Fruit fly (Drosophila melanogaster) whole organism, wandering third instar larva: ENCODE measurements around the gene mtm.

ENCODE experiments used
- Abd-B ChIP-seq: fragments of >200 bp; optimal IDR thresholded peaks from 2 replicates; lab custom pipeline; 2017; ENCODE audit warnings: missing biosample characterization, missing genetic modification characterization
- CG32264 ChIP-seq: fragments of 200-800 bp; sonication (Bioruptor generic); optimal IDR thresholded peaks from 2 replicates; lab custom pipeline; 2016; ENCODE audit warnings: missing biosample characterization, missing genetic modification characterization
- CG9705 ChIP-seq: fragments of 200-800 bp; sonication (Bioruptor generic); optimal IDR thresholded peaks from 2 replicates; lab custom pipeline; 2018; ENCODE audit warnings: missing biosample characterization, mild to moderate bottlenecking, missing genetic modification characterization
- CrebA ChIP-seq: fragments of 200-800 bp; sonication (Bioruptor generic); optimal IDR thresholded peaks from 2 replicates; lab custom pipeline; 2016; ENCODE audit warnings: missing biosample characterization, mild to moderate bottlenecking, missing genetic modification characterization, borderline replicate concordance
- Dfd ChIP-seq: fragments of >200 bp; optimal IDR thresholded peaks from 2 replicates; lab custom pipeline; 2017; ENCODE audit warnings: missing biosample characterization, missing genetic modification characterization
- Dif ChIP-seq: fragments of 200-275, 200-300 bp; sonication (Bioruptor generic); optimal IDR thresholded peaks from 2 replicates; lab custom pipeline; 2018; ENCODE audit warnings: missing biosample characterization, missing genetic modification characterization; ENCODE audit not compliant: partially characterized antibody
- GATAd ChIP-seq: sonication (Bioruptor generic); optimal IDR thresholded peaks from 2 replicates; lab custom pipeline; 2016; ENCODE audit warnings: missing biosample characterization, missing genetic modification characterization
- HLH106 ChIP-seq: fragments of 200-800 bp; optimal IDR thresholded peaks from 3 replicates; lab custom pipeline; 2019; ENCODE audit warnings: missing biosample characterization, mild to moderate bottlenecking, missing genetic modification characterization, moderate library complexity
- Hnf4 ChIP-seq: fragments of 200-800 bp; sonication (Bioruptor generic); optimal IDR thresholded peaks from 2 replicates; lab custom pipeline; 2016; ENCODE audit warnings: missing biosample characterization, mild to moderate bottlenecking, missing genetic modification characterization
- Hr78 ChIP-seq: fragments of >200 bp; optimal IDR thresholded peaks from 2 replicates; lab custom pipeline; 2017; ENCODE audit warnings: missing biosample characterization, missing genetic modification characterization
- Hr83 ChIP-seq: fragments of 200-300 bp; sonication (Bioruptor generic); optimal IDR thresholded peaks from 2 replicates; lab custom pipeline; 2016; ENCODE audit warnings: missing biosample characterization, mild to moderate bottlenecking, missing genetic modification characterization, moderate library complexity; ENCODE audit not compliant: poor library complexity, severe bottlenecking
- Jra ChIP-seq: sonication (Bioruptor generic); optimal IDR thresholded peaks from 2 replicates; lab custom pipeline; 2016; ENCODE audit warnings: missing biosample characterization, missing genetic modification characterization
- Mio ChIP-seq: sonication (Bioruptor generic); optimal IDR thresholded peaks from 2 replicates; lab custom pipeline; 2016; ENCODE audit warnings: missing biosample characterization, missing genetic modification characterization
- Myc ChIP-seq: fragments of >200 bp; optimal IDR thresholded peaks from 2 replicates; lab custom pipeline; 2017
- N ChIP-seq: fragments of >200 bp; optimal IDR thresholded peaks from 2 replicates; lab custom pipeline; 2018; ENCODE audit warnings: missing biosample characterization, missing external identifiers, missing genetic modification characterization
- OdsH ChIP-seq: fragments of 200-800 bp; sonication (Bioruptor generic); optimal IDR thresholded peaks from 2 replicates; lab custom pipeline; 2016; ENCODE audit warnings: missing biosample characterization, mild to moderate bottlenecking, missing genetic modification characterization
- Rel ChIP-seq, 2 experiments: fragments of 200-800 bp; sonication (Bioruptor generic) in 1 of 2; optimal IDR thresholded peaks; 2 replicates in 1 of 2; 3 replicates in 1 of 2; lab custom pipeline; 2016 to 2019; ENCODE audit warnings: mild to moderate bottlenecking in 2 of 2, missing biosample characterization in 2 of 2, missing genetic modification characterization in 2 of 2, moderate library complexity in 1 of 2
- Sp1 ChIP-seq: fragments of 200-800 bp; sonication (Bioruptor generic); optimal IDR thresholded peaks from 3 replicates; lab custom pipeline; 2019; ENCODE audit warnings: missing biosample characterization, mild to moderate bottlenecking, missing genetic modification characterization, moderate library complexity
- Vsx2 ChIP-seq: fragments of 200-300, 225-300 bp; sonication (Bioruptor generic); optimal IDR thresholded peaks from 2 replicates; lab custom pipeline; 2018; ENCODE audit warnings: missing biosample characterization, missing genetic modification characterization; ENCODE audit not compliant: partially characterized antibody
- br ChIP-seq: fragments of 200-800 bp; sonication (Bioruptor generic); optimal IDR thresholded peaks from 2 replicates; lab custom pipeline; 2016; ENCODE audit warnings: missing biosample characterization, missing genetic modification characterization
- brk ChIP-seq: fragments of 200-800 bp; sonication (Bioruptor generic); optimal IDR thresholded peaks from 2 replicates; lab custom pipeline; 2016; ENCODE audit warnings: missing biosample characterization, mild to moderate bottlenecking, missing genetic modification characterization
- dl ChIP-seq, 2 experiments: fragments of 175-275, 200-275 bp in 1 of 2; fragments of 200-275 bp in 1 of 2; sonication (Bioruptor generic); optimal IDR thresholded peaks; lab custom pipeline; 2018; ENCODE audit warnings: mild to moderate bottlenecking in 2 of 2, missing biosample characterization in 2 of 2, missing genetic modification characterization in 2 of 2, moderate library complexity in 2 of 2; ENCODE audit not compliant: partially characterized antibody in 2 of 2, insufficient read depth in 1 of 2
- dmrt93B ChIP-seq: fragments of 200-800 bp; sonication (Bioruptor generic); optimal IDR thresholded peaks from 2 replicates; lab custom pipeline; 2018; ENCODE audit warnings: missing biosample characterization, mild to moderate bottlenecking, missing genetic modification characterization
- dsf ChIP-seq: sonication (Bioruptor generic); optimal IDR thresholded peaks from 2 replicates; lab custom pipeline; 2016; ENCODE audit warnings: missing biosample characterization, missing genetic modification characterization, borderline replicate concordance
- ey ChIP-seq: fragments of 200-800 bp; sonication (Bioruptor generic); optimal IDR thresholded peaks from 2 replicates; lab custom pipeline; 2016; ENCODE audit warnings: missing biosample characterization, missing genetic modification characterization
- foxo ChIP-seq, 2 experiments: fragments of 200-800 bp; sonication (Bioruptor generic); optimal IDR thresholded peaks; 2 replicates in 1 of 2; 3 replicates in 1 of 2; lab custom pipeline; 2016 to 2017; ENCODE audit warnings: missing biosample characterization in 2 of 2, missing genetic modification characterization in 2 of 2
- fru ChIP-seq: fragments of 200-800 bp; sonication (Bioruptor generic); optimal IDR thresholded peaks from 3 replicates; lab custom pipeline; 2016; ENCODE audit warnings: missing biosample characterization, mild to moderate bottlenecking, missing genetic modification characterization
- h ChIP-seq: fragments of 200-800 bp; sonication (Bioruptor generic); optimal IDR thresholded peaks from 3 replicates; lab custom pipeline; 2016; ENCODE audit warnings: missing biosample characterization, mild to moderate bottlenecking, missing genetic modification characterization
- jim ChIP-seq: fragments of 175-275, 200-325 bp; sonication (Bioruptor generic); optimal IDR thresholded peaks from 2 replicates; lab custom pipeline; 2016; ENCODE audit warnings: missing biosample characterization, mild to moderate bottlenecking, missing genetic modification characterization
- lola ChIP-seq: fragments of >200 bp; optimal IDR thresholded peaks from 2 replicates; lab custom pipeline; 2017; ENCODE audit warnings: missing biosample characterization, missing genetic modification characterization
- pan ChIP-seq: fragments of >200 bp; optimal IDR thresholded peaks from 2 replicates; lab custom pipeline; 2017
- psq ChIP-seq: fragments of 200-800 bp; sonication (Bioruptor generic); optimal IDR thresholded peaks from 3 replicates; lab custom pipeline; 2017; ENCODE audit warnings: missing biosample characterization, mild to moderate bottlenecking, missing genetic modification characterization, moderate library complexity
- rgr ChIP-seq: fragments of 200-800 bp; sonication (Bioruptor generic); optimal IDR thresholded peaks from 3 replicates; lab custom pipeline; 2016; ENCODE audit warnings: missing biosample characterization, mild to moderate bottlenecking, missing genetic modification characterization
- sage ChIP-seq: fragments of 200-800 bp; sonication (Bioruptor generic); optimal IDR thresholded peaks from 2 replicates; lab custom pipeline; 2016; ENCODE audit warnings: missing biosample characterization, mild to moderate bottlenecking, missing genetic modification characterization
- sv ChIP-seq: fragments of 200-800 bp; sonication (Bioruptor generic); optimal IDR thresholded peaks from 3 replicates; lab custom pipeline; 2016; ENCODE audit warnings: missing biosample characterization, missing genetic modification characterization
- tai ChIP-seq: sonication (Bioruptor generic); optimal IDR thresholded peaks from 2 replicates; lab custom pipeline; 2016; ENCODE audit warnings: missing biosample characterization, missing genetic modification characterization
- usp ChIP-seq: fragments of >200 bp; optimal IDR thresholded peaks from 2 replicates; lab custom pipeline; 2017; ENCODE audit warnings: missing biosample characterization, missing genetic modification characterization
- woc ChIP-seq: sonication (Bioruptor generic); optimal IDR thresholded peaks from 2 replicates; lab custom pipeline; 2016; ENCODE audit warnings: missing biosample characterization, mild to moderate bottlenecking, missing genetic modification characterization

Gene mtm

dm6 chr2L:6051212-6051621, 14.4 kb upstream of the mtm start (continued):
- TF ChIP-seq Rel (GFP tag; optimal IDR thresholded peaks at IDR 0.05; lab: Kevin White, UChicago) (peak; percentile 87), Rel (tag; optimal IDR thresholded peaks at IDR 0.05; lab: Kevin White, UChicago) (peak; percentile 88), sv (GFP tag; lab: Kevin White, UChicago) (peak; percentile 97), dmrt93B (GFP tag; lab: Kevin White, UChicago) (peak; percentile 75)

- TF ChIP-seq Jra: peak; percentile 29
- TF ChIP-seq Dif (GFP tag; lab: Kevin White, UChicago): no peak
- TF ChIP-seq Hr83 (GFP tag; lab: Kevin White, UChicago): peak; percentile 46
- TF ChIP-seq HLH106 (tag; lab: Kevin White, UChicago): peak; percentile 9
Observed at dm6 chr2L:6050575-6050974, 13.8 kb upstream of the mtm start, which contains the start of gene CG9135. CG9135 (plus strand) TSS chr2L:6050800.

- TF ChIP-seq foxo (GFP tag; optimal IDR thresholded peaks at IDR 0.05; lab: Kevin White, UChicago) (no peak), CG9705 (GFP tag; lab: Kevin White, UChicago) (no peak), br (GFP tag; lab: Kevin White, UChicago) (no peak), OdsH (GFP tag; lab: Kevin White, UChicago) (no peak)
Observed at dm6 chr2L:6048542-6048941, 11.7 kb upstream of the mtm start, which contains the start of the genes CG34179 and slmo. CG34179 (minus strand) TSS chr2L:6048706. slmo (minus strand) TSS chr2L:6048706.

- no peak for TF ChIP-seq Jra
- no peak for TF ChIP-seq pan (lab: Kevin White, UChicago)
- peak; percentile 69 for TF ChIP-seq h (GFP tag; lab: Kevin White, UChicago)
- TF ChIP-seq OdsH (GFP tag; lab: Kevin White, UChicago): peak; percentile 5
- peak; percentile 33 for TF ChIP-seq HLH106 (tag; lab: Kevin White, UChicago)
- no peak for TF ChIP-seq Rel (GFP tag; optimal IDR thresholded peaks at IDR 0.05; lab: Kevin White, UChicago)
- TF ChIP-seq Rel (tag; optimal IDR thresholded peaks at IDR 0.05; lab: Kevin White, UChicago): peak; percentile 47
- peak; percentile 9 for TF ChIP-seq ey
- TF ChIP-seq GATAd (GFP tag; lab: Kevin White, UChicago): no peak
- no peak for TF ChIP-seq brk (GFP tag; lab: Kevin White, UChicago)
- TF ChIP-seq Dfd (GFP tag; lab: Kevin White, UChicago): no peak
- TF ChIP-seq dl (GFP tag; optimal IDR thresholded peaks at IDR 0.05; lab: Kevin White, UChicago; ENCODE audit: insufficient read depth in 1 of 2, partially characterized antibody in 2 of 2): no peak
- no peak for TF ChIP-seq CG32264 (GFP tag; lab: Kevin White, UChicago)
- no peak for TF ChIP-seq sv (GFP tag; lab: Kevin White, UChicago)
- TF ChIP-seq Abd-B (GFP tag; lab: Kevin White, UChicago): no peak
- TF ChIP-seq Sp1: peak; percentile 30
- TF ChIP-seq N: no peak
- peak; percentile 39 for TF ChIP-seq br (GFP tag; lab: Kevin White, UChicago)
- no peak for TF ChIP-seq woc (GFP tag; lab: Kevin White, UChicago)
- TF ChIP-seq Mio (GFP tag; lab: Kevin White, UChicago): no peak
- TF ChIP-seq psq (GFP tag; lab: Kevin White, UChicago): no peak
- TF ChIP-seq sage: no peak
- peak; percentile 60 for TF ChIP-seq rgr (GFP tag; lab: Kevin White, UChicago)
- peak; percentile 17 for TF ChIP-seq CG9705 (GFP tag; lab: Kevin White, UChicago)
- no peak for TF ChIP-seq lola (GFP tag; lab: Kevin White, UChicago)
- no peak for TF ChIP-seq Vsx2 (GFP tag; lab: Kevin White, UChicago)
- no peak for TF ChIP-seq jim (GFP tag; lab: Kevin White, UChicago)
- no peak for TF ChIP-seq dmrt93B (GFP tag; lab: Kevin White, UChicago)
- no peak for TF ChIP-seq tai (GFP tag; lab: Kevin White, UChicago)
- peak; percentile 65 for TF ChIP-seq fru
- TF ChIP-seq usp (GFP tag; lab: Kevin White, UChicago): no peak
- TF ChIP-seq Myc: no peak
- TF ChIP-seq Hnf4 (GFP tag; lab: Kevin White, UChicago): no peak
- TF ChIP-seq CrebA: no peak
- TF ChIP-seq foxo (GFP tag; optimal IDR thresholded peaks at IDR 0.05; lab: Kevin White, UChicago): peak in 1 of 2 experiments; percentile 36
- TF ChIP-seq Dif (GFP tag; lab: Kevin White, UChicago): peak; percentile 2
- peak; percentile 94 for TF ChIP-seq Hr83 (GFP tag; lab: Kevin White, UChicago)
- no peak for TF ChIP-seq dsf (GFP tag; lab: Kevin White, UChicago)
- TF ChIP-seq Hr78 (GFP tag; lab: Kevin White, UChicago): no peak
Observed at dm6 chr2L:6047528-6048160, 10.8 kb upstream of the mtm start, which contains the start of gene IPIP. IPIP (plus strand) TSS chr2L:6048002.
